Fruit fly (Drosophila melanogaster) whole organism, adult: Measurements from ENCODE around the gene CG6126.

Source experiments
- CG11617 ChIP-seq: fragments of 200-800 bp; sonication (Bioruptor generic); optimal IDR thresholded peaks from 2 replicates; lab custom pipeline; 2017; ENCODE audit warnings: mild to moderate bottlenecking, missing biosample characterization, missing genetic modification reagents, missing genetic modification characterization
- CG12768 ChIP-seq: fragments of 200-800 bp; sonication (Bioruptor generic); optimal IDR thresholded peaks from 2 replicates; lab custom pipeline; 2017; ENCODE audit warnings: missing biosample characterization, missing genetic modification characterization, mild to moderate bottlenecking, moderate library complexity, missing genetic modification reagents
- CG14711 ChIP-seq: fragments of 200-800 bp; sonication (Bioruptor generic); optimal IDR thresholded peaks from 2 replicates; lab custom pipeline; 2018; ENCODE audit warnings: missing biosample characterization, mild to moderate bottlenecking, missing genetic modification characterization, moderate library complexity
- CG1620 ChIP-seq: fragments of 200-800 bp; sonication (Bioruptor generic); optimal IDR thresholded peaks from 2 replicates; lab custom pipeline; 2016; ENCODE audit warnings: missing biosample characterization, missing genetic modification characterization
- CG33017 ChIP-seq: fragments of 200-800 bp; sonication (Bioruptor generic); optimal IDR thresholded peaks from 2 replicates; lab custom pipeline; 2018; ENCODE audit warnings: missing biosample characterization, mild to moderate bottlenecking, missing genetic modification characterization, moderate library complexity
- CG5204 ChIP-seq: fragments of 200-800 bp; sonication (Bioruptor generic); optimal IDR thresholded peaks from 2 replicates; lab custom pipeline; 2016; ENCODE audit warnings: missing biosample characterization, missing genetic modification characterization
- CG7045 ChIP-seq: fragments of 200-800 bp; sonication (Bioruptor generic); optimal IDR thresholded peaks from 2 replicates; lab custom pipeline; 2017; ENCODE audit warnings: missing biosample characterization, mild to moderate bottlenecking, missing genetic modification characterization
- CG7101 ChIP-seq: fragments of 200-800 bp; sonication (Bioruptor generic); optimal IDR thresholded peaks from 2 replicates; lab custom pipeline; 2018; ENCODE audit warnings: missing biosample characterization, mild to moderate bottlenecking, missing genetic modification characterization, moderate library complexity
- Clk ChIP-seq: fragments of 200-800 bp; sonication (Bioruptor generic); optimal IDR thresholded peaks from 2 replicates; lab custom pipeline; 2017; ENCODE audit warnings: missing biosample characterization, missing genetic modification characterization
- Crg-1 ChIP-seq: fragments of 200-800 bp; sonication (Bioruptor generic); optimal IDR thresholded peaks from 2 replicates; lab custom pipeline; 2016; ENCODE audit warnings: missing biosample characterization, missing genetic modification characterization
- Hr96 ChIP-seq: fragments of 200-800 bp; sonication (Bioruptor generic); optimal IDR thresholded peaks from 2 replicates; lab custom pipeline; 2016; ENCODE audit warnings: missing biosample characterization, missing genetic modification characterization
- Mnt ChIP-seq: fragments of 200-800 bp; sonication (Bioruptor generic); optimal IDR thresholded peaks from 2 replicates; lab custom pipeline; 2016; ENCODE audit warnings: missing biosample characterization, mild to moderate bottlenecking, missing genetic modification characterization
- bab1 ChIP-seq: fragments of 200-800 bp; sonication (Bioruptor generic); optimal IDR thresholded peaks from 3 replicates; lab custom pipeline; 2019; ENCODE audit warnings: missing biosample characterization, mild to moderate bottlenecking, missing genetic modification characterization, moderate library complexity
- cic ChIP-seq: fragments of 200-800 bp; sonication (Bioruptor generic); optimal IDR thresholded peaks from 2 replicates; lab custom pipeline; 2017; ENCODE audit warnings: missing biosample characterization, mild to moderate bottlenecking, missing genetic modification characterization, moderate library complexity
- cnc ChIP-seq, 2 experiments: fragments of >200 bp; optimal IDR thresholded peaks; 2 replicates each; lab custom pipeline; 2017
- kay ChIP-seq: fragments of 200-800 bp; sonication (Bioruptor generic); peaks from one replicate; lab custom pipeline; 2016; ENCODE audit warnings: missing biosample characterization, missing genetic modification characterization, borderline replicate concordance
- ovo ChIP-seq: fragments of 200-800 bp; sonication (Bioruptor generic); optimal IDR thresholded peaks from 2 replicates; lab custom pipeline; 2016; ENCODE audit warnings: missing biosample characterization, missing genetic modification characterization
- pad ChIP-seq: fragments of 200-800 bp; sonication (Bioruptor generic); optimal IDR thresholded peaks from 3 replicates; lab custom pipeline; 2017; ENCODE audit warnings: missing biosample characterization, missing genetic modification characterization, mild to moderate bottlenecking, moderate library complexity, missing genetic modification reagents
- tj ChIP-seq: fragments of 200-800 bp; sonication (Bioruptor generic); optimal IDR thresholded peaks from 3 replicates; lab custom pipeline; 2017; ENCODE audit warnings: missing biosample characterization, mild to moderate bottlenecking, missing genetic modification characterization, moderate library complexity
- toe ChIP-seq: fragments of 200-800 bp; sonication (Bioruptor generic); optimal IDR thresholded peaks from 2 replicates; lab custom pipeline; 2016; ENCODE audit warnings: missing biosample characterization, missing genetic modification characterization

Gene CG6126

DNA sequence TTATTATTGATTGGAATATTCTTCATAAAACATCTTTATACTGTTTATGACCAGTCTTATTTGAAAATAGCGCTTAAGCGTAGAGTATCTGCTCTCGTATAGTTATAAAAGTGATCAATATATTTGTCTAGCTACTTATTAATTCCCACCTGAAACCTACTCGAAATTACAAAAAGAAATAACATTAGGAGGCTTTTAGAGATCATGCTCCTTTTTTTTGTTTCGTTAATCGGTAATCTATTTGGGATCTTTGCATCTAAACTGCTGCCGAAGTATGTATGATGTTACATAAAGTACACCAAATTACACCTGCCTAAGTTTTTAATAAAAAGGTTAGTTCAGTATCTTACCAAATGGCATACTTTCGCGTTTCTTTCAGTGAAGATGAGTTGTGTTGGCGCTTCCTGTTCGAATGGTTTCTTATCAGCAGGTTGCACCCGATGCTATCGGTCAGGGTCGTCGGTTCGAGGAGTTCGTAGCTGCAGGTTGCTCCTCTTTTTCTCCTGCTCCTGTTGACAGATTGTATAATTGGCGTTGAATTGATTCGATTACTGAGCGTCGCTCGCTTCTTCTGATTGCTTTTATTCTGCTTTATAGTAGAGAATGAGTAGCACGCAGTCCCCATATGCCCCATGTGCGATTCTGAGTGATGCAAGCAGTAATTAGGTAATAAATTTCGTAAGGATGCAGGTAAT lies 35.3 kb upstream of the CG6126 start:
- TF ChIP-seq Crg-1 (GFP tag; lab: Kevin White, UChicago) (no peak), CG33017 (tag; lab: Kevin White, UChicago) (no peak), CG5204 (GFP tag; lab: Kevin White, UChicago) (no peak), kay (GFP tag; lab: Kevin White, UChicago) (no peak), CG14711 (tag; lab: Kevin White, UChicago) (no peak), tj (GFP tag; lab: Kevin White, UChicago) (no peak), CG11617 (GFP tag; lab: Kevin White, UChicago) (no peak), Mnt (GFP tag; lab: Kevin White, UChicago) (no peak), Hr96 (no peak), pad (no peak), bab1 (GFP tag; lab: Kevin White, UChicago) (no peak), Clk (GFP tag; lab: Kevin White, UChicago) (no peak)

DNA sequence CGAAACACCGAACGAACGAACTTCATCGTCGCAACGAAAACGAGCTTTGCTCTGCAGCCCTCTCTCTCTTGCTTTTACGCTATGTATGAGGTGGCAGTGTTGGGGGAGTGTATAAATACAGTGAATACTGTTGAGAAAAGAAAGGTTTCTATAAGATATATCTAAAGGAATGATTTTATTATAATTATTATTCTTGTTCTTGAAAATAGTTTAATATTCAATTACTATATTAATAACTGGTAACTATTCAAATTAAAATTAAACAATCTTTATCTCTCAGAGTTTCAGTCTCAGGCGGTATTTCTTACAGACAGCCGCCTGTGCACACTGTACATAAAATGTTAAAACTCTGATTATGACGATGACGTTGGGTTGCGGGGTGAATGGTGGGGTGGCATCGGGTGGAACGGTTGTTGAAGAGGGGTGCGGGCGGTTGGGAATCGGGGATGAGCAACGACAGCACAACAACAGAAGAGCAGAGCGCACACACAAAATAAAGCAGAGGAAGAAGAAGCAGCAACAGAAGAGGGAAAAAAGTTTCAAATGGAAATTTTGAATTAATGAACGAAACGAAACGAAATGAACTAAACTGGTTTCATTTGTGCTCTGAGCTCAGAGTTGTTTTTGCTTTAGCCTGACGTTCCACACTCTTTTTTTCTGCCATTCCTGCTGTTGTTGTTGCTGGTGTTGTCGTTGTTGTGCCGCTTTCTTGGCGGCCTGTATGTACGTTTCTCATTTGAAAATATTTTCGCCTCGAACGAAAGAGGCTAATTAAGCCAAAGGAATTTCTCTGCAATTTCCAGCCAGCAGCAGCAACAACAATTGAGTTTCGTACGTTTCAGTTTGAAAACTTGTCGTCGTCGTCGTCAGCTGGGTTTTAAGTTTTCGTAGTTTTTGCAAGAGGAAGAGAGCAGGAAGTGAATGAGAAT lies 34.1 kb upstream of the CG6126 start:
- TF ChIP-seq CG11617 (GFP tag; lab: Kevin White, UChicago) = peak; percentile 96
- no peak for TF ChIP-seq cnc (optimal IDR thresholded peaks at IDR 0.05; lab: Kevin White, UChicago)
- peak; percentile 99 for TF ChIP-seq kay (GFP tag; lab: Kevin White, UChicago)
- peak; percentile 87 for TF ChIP-seq ovo (GFP tag; lab: Kevin White, UChicago)
- peak; percentile 69 for TF ChIP-seq toe (GFP tag; lab: Kevin White, UChicago)
- peak; percentile 98 for TF ChIP-seq bab1 (GFP tag; lab: Kevin White, UChicago)
- peak; percentile 83 for TF ChIP-seq CG5204 (GFP tag; lab: Kevin White, UChicago)
- TF ChIP-seq Crg-1 (GFP tag; lab: Kevin White, UChicago) = peak; percentile 85
- peak; percentile 79 for TF ChIP-seq Clk (GFP tag; lab: Kevin White, UChicago)
- TF ChIP-seq tj (GFP tag; lab: Kevin White, UChicago) = peak; percentile 84
- peak; percentile 63 for TF ChIP-seq CG1620 (GFP tag; lab: Kevin White, UChicago)
- peak; percentile 25 for TF ChIP-seq Mnt (GFP tag; lab: Kevin White, UChicago)
- peak; percentile 95 for TF ChIP-seq CG7045 (GFP tag; lab: Kevin White, UChicago)
- TF ChIP-seq cic (GFP tag; lab: Kevin White, UChicago) = peak; percentile 78
- peak; percentile 99 for TF ChIP-seq CG7101 (tag; lab: Kevin White, UChicago)
- TF ChIP-seq CG14711 (tag; lab: Kevin White, UChicago) = peak; percentile 97
- TF ChIP-seq CG12768 (GFP tag; lab: Kevin White, UChicago) = peak; percentile 96
- peak; percentile 99 for TF ChIP-seq CG33017 (tag; lab: Kevin White, UChicago)
- peak; percentile 38 for TF ChIP-seq Hr96
- TF ChIP-seq pad = peak; percentile 97

DNA sequence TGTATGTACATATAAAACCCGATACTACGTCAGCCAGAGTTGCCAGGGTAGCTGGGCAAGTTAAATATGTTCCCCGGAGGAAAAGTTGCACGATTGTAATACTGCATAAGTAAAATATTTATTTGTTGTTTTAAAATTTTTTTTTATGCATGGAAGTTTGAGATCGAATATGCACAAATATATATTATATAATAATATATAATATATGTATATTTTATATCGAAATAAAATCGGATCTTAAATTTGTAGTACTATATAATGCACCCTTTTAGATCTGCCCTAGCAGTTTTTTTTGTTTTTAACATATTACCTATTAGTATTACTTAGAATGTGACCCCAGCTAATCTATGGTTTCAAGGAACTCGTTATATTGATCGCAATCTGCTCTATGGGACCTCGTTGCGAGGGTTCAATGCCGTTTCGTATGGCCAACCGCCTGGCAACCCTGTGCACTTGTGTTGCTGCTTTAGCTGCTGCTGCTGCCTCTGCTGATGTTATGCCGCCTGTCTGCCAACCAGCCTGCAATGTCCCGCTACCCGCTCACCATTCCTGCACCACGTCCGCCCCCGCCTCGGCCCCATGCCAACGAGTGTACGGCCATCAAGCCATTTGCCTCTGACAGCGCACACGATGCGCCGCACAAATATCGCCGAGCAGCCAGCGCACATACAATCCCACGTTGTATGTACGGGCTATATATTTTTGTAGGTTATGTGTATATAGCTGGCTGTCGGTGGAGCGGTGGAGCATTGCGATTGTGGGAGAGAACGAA lies 33.2 kb upstream of the CG6126 start:
- TF ChIP-seq pad (no peak), CG12768 (GFP tag; lab: Kevin White, UChicago) (peak; percentile 87), CG1620 (GFP tag; lab: Kevin White, UChicago) (peak; percentile 12), ovo (GFP tag; lab: Kevin White, UChicago) (peak; percentile 35), toe (GFP tag; lab: Kevin White, UChicago) (peak; percentile 52), Clk (GFP tag; lab: Kevin White, UChicago) (peak; percentile 58), CG7045 (GFP tag; lab: Kevin White, UChicago) (peak; percentile 96), Hr96 (peak; percentile 72), cnc (optimal IDR thresholded peaks at IDR 0.05; lab: Kevin White, UChicago) (no peak), tj (GFP tag; lab: Kevin White, UChicago) (peak; percentile 73), bab1 (GFP tag; lab: Kevin White, UChicago) (peak; percentile 42), cic (GFP tag; lab: Kevin White, UChicago) (peak; percentile 89), CG11617 (GFP tag; lab: Kevin White, UChicago) (peak; percentile 99), CG14711 (tag; lab: Kevin White, UChicago) (peak; percentile 87), CG33017 (tag; lab: Kevin White, UChicago) (peak; percentile 92), Mnt (GFP tag; lab: Kevin White, UChicago) (peak; percentile 88), CG5204 (GFP tag; lab: Kevin White, UChicago) (peak; percentile 38), kay (GFP tag; lab: Kevin White, UChicago) (no peak), CG7101 (tag; lab: Kevin White, UChicago) (peak; percentile 91), Crg-1 (GFP tag; lab: Kevin White, UChicago) (no peak)

DNA sequence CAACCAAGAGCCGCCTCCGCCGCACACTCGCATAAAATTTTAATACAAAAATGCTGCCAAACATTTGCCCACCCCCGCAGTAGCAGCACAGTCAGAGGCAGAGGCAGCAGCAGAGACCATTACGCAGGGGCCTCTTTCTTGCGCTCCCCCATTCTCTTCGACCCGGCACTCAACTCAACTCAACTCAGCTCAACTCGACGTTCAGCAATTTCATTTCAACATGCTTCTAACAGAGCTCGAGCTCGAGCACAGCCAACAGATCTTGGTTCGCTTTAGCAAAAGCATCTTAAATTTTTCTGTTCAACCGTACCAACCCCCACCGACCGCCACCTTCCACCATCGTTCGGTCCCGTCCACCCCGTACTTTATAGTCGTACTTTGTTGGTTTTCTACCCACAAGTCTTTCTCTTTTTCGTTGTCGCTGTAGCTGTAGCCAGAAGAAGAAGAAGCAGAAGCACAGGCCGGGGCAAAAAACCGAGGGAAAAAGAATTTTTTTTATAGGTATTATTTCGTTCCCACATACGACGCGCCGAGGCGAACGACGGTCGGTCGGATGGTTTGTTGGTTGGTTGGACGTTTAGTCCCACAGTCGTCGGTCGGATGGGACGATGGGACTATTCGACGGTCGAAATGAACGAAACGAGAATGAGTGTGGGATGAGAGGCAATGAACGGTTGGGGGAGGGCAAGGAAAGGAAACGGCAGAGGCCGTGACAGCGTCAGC lies 32.5 kb upstream of the CG6126 start:
- TF ChIP-seq CG12768 (GFP tag; lab: Kevin White, UChicago) (peak; percentile 47), CG7101 (tag; lab: Kevin White, UChicago) (no peak), Hr96 (peak; percentile 61), kay (GFP tag; lab: Kevin White, UChicago) (peak; percentile 95), CG5204 (GFP tag; lab: Kevin White, UChicago) (no peak), bab1 (GFP tag; lab: Kevin White, UChicago) (peak; percentile 2), Crg-1 (GFP tag; lab: Kevin White, UChicago) (peak; percentile 12), CG33017 (tag; lab: Kevin White, UChicago) (no peak), toe (GFP tag; lab: Kevin White, UChicago) (peak; percentile 59), ovo (GFP tag; lab: Kevin White, UChicago) (peak; percentile 22), CG7045 (GFP tag; lab: Kevin White, UChicago) (no peak), pad (peak; percentile 27), Clk (GFP tag; lab: Kevin White, UChicago) (peak; percentile 48), CG1620 (GFP tag; lab: Kevin White, UChicago) (no peak), Mnt (GFP tag; lab: Kevin White, UChicago) (peak; percentile 75), cic (GFP tag; lab: Kevin White, UChicago) (peak; percentile 91), CG11617 (GFP tag; lab: Kevin White, UChicago) (no peak), cnc (optimal IDR thresholded peaks at IDR 0.05; lab: Kevin White, UChicago) (no peak), CG14711 (tag; lab: Kevin White, UChicago) (no peak), tj (GFP tag; lab: Kevin White, UChicago) (no peak)
